Worm (Caenorhabditis elegans): ENCODE data around the gene Y27F2A.10.
"Not testable (repeated sequence)": the region's sequence is repeated elsewhere in the genome, so short reads cannot be mapped to it uniquely, and the experiment has no call there.

DNA sequence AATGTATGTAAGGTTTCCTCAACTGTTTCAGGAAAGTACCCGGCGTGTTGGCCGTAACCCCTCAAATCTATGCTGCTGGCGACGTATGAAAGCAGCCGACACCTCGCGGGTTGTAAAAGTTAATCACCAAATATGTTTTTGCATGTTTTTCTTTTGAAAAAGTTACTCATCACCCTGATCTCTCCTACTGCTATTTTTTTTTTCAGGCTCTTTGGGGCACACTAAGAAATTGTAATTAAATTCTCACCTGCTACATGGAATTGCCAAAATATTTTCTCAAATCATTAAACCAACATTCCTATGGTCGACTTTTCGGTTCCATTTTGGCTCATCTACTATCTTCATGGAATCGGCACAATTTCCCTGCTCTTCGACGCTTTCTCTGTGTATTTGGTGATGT lies 12.8 kb upstream of the Y27F2A.10 start, which contains the start of gene sri-78:
- TF ChIP-seq peb-1 (tag; optimal IDR thresholded peaks at IDR 0.05); sem-4 (tag; optimal IDR thresholded peaks at IDR 0.05); nhr-237 (tag; optimal IDR thresholded peaks at IDR 0.05); nhr-77 (tag; optimal IDR thresholded peaks at IDR 0.05); ztf-4 (tag; optimal IDR thresholded peaks at IDR 0.05); lin-11 (tag; optimal IDR thresholded peaks at IDR 0.05); elt-1 (tag; optimal IDR thresholded peaks at IDR 0.05); nhr-6 (tag; optimal IDR thresholded peaks at IDR 0.05); nhr-23 (tag; optimal IDR thresholded peaks at IDR 0.05); ama-1 (optimal IDR thresholded peaks at IDR 0.05); egl-27 (tag; optimal IDR thresholded peaks at IDR 0.05): not testable (repeated sequence)
